Worm (Caenorhabditis elegans): ENCODE data around the gene nhr-207.

DNA sequence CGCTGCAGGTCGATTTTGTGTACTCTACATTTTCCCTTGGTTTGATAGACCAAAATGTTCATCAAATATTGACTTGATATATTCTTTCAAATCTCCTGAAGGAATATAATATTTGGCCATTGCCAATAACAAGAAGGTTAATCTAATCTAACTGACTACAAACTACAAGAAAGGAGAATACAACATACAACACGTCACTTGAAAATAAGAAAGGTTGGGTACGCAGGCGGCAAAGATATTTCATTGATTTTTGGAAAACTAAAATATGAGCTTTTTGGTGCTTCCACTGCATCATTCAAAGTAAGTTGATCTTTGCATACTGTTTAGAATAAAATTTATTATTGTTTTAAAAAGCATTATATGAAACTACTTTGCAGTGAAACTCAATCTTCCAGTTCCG, 2.2 kb downstream of the nhr-207 start, which contains the start of gene nhr-209:
- TF ChIP-seq snpc-4 (tag; optimal IDR thresholded peaks at IDR 0.05), result no peak
- TF ChIP-seq ama-1 (optimal IDR thresholded peaks at IDR 0.05), result no peak
- no peak for TF ChIP-seq fos-1 (tag; optimal IDR thresholded peaks at IDR 0.05)
- TF ChIP-seq egl-5 (tag; optimal IDR thresholded peaks at IDR 0.05), result no peak
- no peak for TF ChIP-seq nhr-77 (tag; optimal IDR thresholded peaks at IDR 0.05)
- TF ChIP-seq mdl-1 (tag; optimal IDR thresholded peaks at IDR 0.05), result no peak
- TF ChIP-seq aly-2 (tag; optimal IDR thresholded peaks at IDR 0.05), result no peak
- TF ChIP-seq nhr-237 (tag; optimal IDR thresholded peaks at IDR 0.05), result no peak
- no peak for TF ChIP-seq nhr-25 (tag; optimal IDR thresholded peaks at IDR 0.05)
- TF ChIP-seq nhr-11 (tag; optimal IDR thresholded peaks at IDR 0.05), result no peak
- TF ChIP-seq pha-4 (tag; optimal IDR thresholded peaks at IDR 0.05), result no peak

All from whole organism, L3 larva.